Fruit fly (Drosophila melanogaster) whole organism, embryonic: ENCODE results near the gene CG32187.

Experiments used
- ATbp ChIP-seq: fragments of 200-800 bp; sonication (Bioruptor generic); optimal IDR thresholded peaks from 2 replicates; lab custom pipeline; 2017; ENCODE audit warnings: missing biosample characterization, mild to moderate bottlenecking, missing genetic modification characterization, missing genetic modification reagents
- Adf1 ChIP-seq: fragments of 200-800 bp; sonication (Bioruptor generic); IDR thresholded peaks from 2 replicates; pipeline ENCODE4 v1.3.6; 2022; ENCODE audit warnings: missing biosample characterization, missing genetic modification characterization
- B-H2 ChIP-seq: fragments of 200-800 bp; sonication (Bioruptor generic); optimal IDR thresholded peaks from 2 replicates; lab custom pipeline; 2018; ENCODE audit warnings: missing biosample characterization, mild to moderate bottlenecking, missing genetic modification characterization
- CG11456 ChIP-seq: fragments of 200-800 bp; sonication (Bioruptor generic); IDR thresholded peaks from 3 replicates; pipeline ENCODE4 v1.3.6; 2022; ENCODE audit warnings: missing biosample characterization, missing genetic modification characterization
- CG12659 ChIP-seq: fragments of 200-800 bp; sonication (Bioruptor generic); optimal IDR thresholded peaks from 3 replicates; lab custom pipeline; 2017; ENCODE audit warnings: mild to moderate bottlenecking, missing biosample characterization, missing genetic modification reagents, missing genetic modification characterization
- CG14860 ChIP-seq: fragments of 200-800 bp; sonication (Bioruptor generic); IDR thresholded peaks from 3 replicates; pipeline ENCODE4 v1.3.6; 2022; ENCODE audit warnings: missing biosample characterization, missing genetic modification characterization; ENCODE audit not compliant: partially characterized antibody
- CG15514 ChIP-seq: fragments of 200-800 bp; sonication (Bioruptor generic); optimal IDR thresholded peaks from 3 replicates; lab custom pipeline; 2017; ENCODE audit warnings: missing biosample characterization, missing genetic modification characterization, mild to moderate bottlenecking, moderate library complexity, missing genetic modification reagents
- CG15601 ChIP-seq: fragments of 200-800 bp; sonication (Bioruptor generic); optimal IDR thresholded peaks from 3 replicates; lab custom pipeline; 2019; ENCODE audit warnings: missing biosample characterization, mild to moderate bottlenecking, missing genetic modification characterization, moderate library complexity
- CG2889 ChIP-seq: fragments of 200-800 bp; sonication (Bioruptor generic); IDR thresholded peaks from 3 replicates; pipeline ENCODE4 v1.3.6; 2022; ENCODE audit warnings: missing biosample characterization, missing genetic modification characterization
- CG3163 ChIP-seq: fragments of 200-800 bp; sonication (Bioruptor generic); optimal IDR thresholded peaks from 3 replicates; lab custom pipeline; 2016; ENCODE audit warnings: missing biosample characterization, missing genetic modification characterization
- CG32532 ChIP-seq: fragments of 200-800 bp; sonication (Bioruptor generic); IDR thresholded peaks from 2 replicates; pipeline ENCODE4 v1.3.6; 2022; ENCODE audit warnings: missing biosample characterization, missing genetic modification characterization
- CG3281 ChIP-seq: fragments of 200-800 bp; sonication (Bioruptor generic); optimal IDR thresholded peaks from 3 replicates; lab custom pipeline; 2017; ENCODE audit warnings: missing biosample characterization, mild to moderate bottlenecking, missing genetic modification characterization
- CG3407 ChIP-seq: fragments of 200-800 bp; sonication (Bioruptor generic); optimal IDR thresholded peaks from 2 replicates; lab custom pipeline; 2018; ENCODE audit warnings: missing biosample characterization, mild to moderate bottlenecking, missing genetic modification characterization
- CG3847 ChIP-seq: fragments of 200-800 bp; sonication (Bioruptor generic); IDR thresholded peaks from 2 replicates; pipeline ENCODE4 v1.3.6; 2022; ENCODE audit warnings: missing biosample characterization, missing genetic modification characterization
- CG5180 ChIP-seq: fragments of 200-800 bp; sonication (Bioruptor generic); optimal IDR thresholded peaks from 3 replicates; lab custom pipeline; 2017; ENCODE audit warnings: missing biosample characterization, missing genetic modification characterization, mild to moderate bottlenecking, moderate library complexity, missing genetic modification reagents
- CG7357 ChIP-seq: fragments of 200-800 bp; sonication (Bioruptor generic); IDR thresholded peaks from 3 replicates; pipeline ENCODE4 v1.3.6; 2022; ENCODE audit warnings: missing biosample characterization, missing genetic modification characterization
- Dip3 ChIP-seq: fragments of 200-800 bp; sonication (Bioruptor generic); optimal IDR thresholded peaks from 3 replicates; lab custom pipeline; 2016; ENCODE audit warnings: missing biosample characterization, missing genetic modification characterization
- ERR ChIP-seq: fragments of 200-800 bp; sonication (Bioruptor generic); optimal IDR thresholded peaks from 2 replicates; lab custom pipeline; 2016; ENCODE audit warnings: missing biosample characterization, missing genetic modification characterization
- HLH54F ChIP-seq: fragments of 200-800 bp; sonication (Bioruptor generic); optimal IDR thresholded peaks from 3 replicates; lab custom pipeline; 2016; ENCODE audit warnings: missing biosample characterization, missing genetic modification characterization
- HmgD ChIP-seq: fragments of 200-800 bp; sonication (Bioruptor generic); optimal IDR thresholded peaks from 3 replicates; lab custom pipeline; 2016; ENCODE audit warnings: missing biosample characterization, missing genetic modification characterization
- Hmx ChIP-seq: fragments of 200-800 bp; sonication (Bioruptor generic); optimal IDR thresholded peaks from 2 replicates; lab custom pipeline; 2016; ENCODE audit warnings: missing biosample characterization, missing genetic modification characterization
- Hr78 ChIP-seq, 2 experiments: fragments of 200-800 bp in 1 of 2; fragments of >200 bp in 1 of 2; sonication (Bioruptor generic) in 1 of 2; optimal IDR thresholded peaks; 2 replicates each; lab custom pipeline; 2017 to 2019; ENCODE audit warnings: missing biosample characterization in 2 of 2, missing genetic modification characterization in 2 of 2, mild to moderate bottlenecking in 1 of 2, moderate library complexity in 1 of 2
- Lim3 ChIP-seq: fragments of 200-800 bp; sonication (Bioruptor generic); IDR thresholded peaks from 2 replicates; pipeline ENCODE4 v1.3.6; 2022; ENCODE audit warnings: missing biosample characterization, missing genetic modification characterization
- Med ChIP-seq: fragments of 200-800 bp; sonication (Bioruptor generic); peaks from one replicate; lab custom pipeline; 2016; ENCODE audit warnings: missing biosample characterization, missing genetic modification characterization, mild to moderate bottlenecking, inconsistent platforms, moderate library complexity
- Meics ChIP-seq: fragments of 200-800 bp; sonication (Bioruptor generic); optimal IDR thresholded peaks from 2 replicates; lab custom pipeline; 2017; ENCODE audit warnings: missing biosample characterization, mild to moderate bottlenecking, missing genetic modification characterization
- NFAT ChIP-seq: fragments of 200-800 bp; sonication (Bioruptor generic); IDR thresholded peaks from 2 replicates; pipeline ENCODE4 v1.3.6; 2022; ENCODE audit warnings: missing biosample characterization, missing genetic modification characterization
- Optix ChIP-seq: fragments of 200-800 bp; sonication (Bioruptor generic); IDR thresholded peaks from 3 replicates; pipeline ENCODE4 v1.3.6; 2022; ENCODE audit warnings: missing biosample characterization, missing genetic modification characterization
- Pdp1 ChIP-seq, 2 experiments: fragments of 200-800 bp; sonication (Bioruptor generic); optimal IDR thresholded peaks; 3 replicates each; lab custom pipeline; 2016; ENCODE audit warnings: missing biosample characterization in 2 of 2, missing genetic modification characterization in 2 of 2, mild to moderate bottlenecking in 1 of 2, moderate library complexity in 1 of 2
- Rfx ChIP-seq: fragments of 200-800 bp; sonication (Bioruptor generic); IDR thresholded peaks from 2 replicates; pipeline ENCODE4 v1.3.6; 2022; ENCODE audit warnings: missing biosample characterization, missing genetic modification characterization
- Sin3A ChIP-seq: fragments of >200 bp; optimal IDR thresholded peaks from 2 replicates; lab custom pipeline; 2018
- al ChIP-seq: fragments of 200-800 bp; sonication (Bioruptor generic); IDR thresholded peaks from 2 replicates; pipeline ENCODE4 v1.3.6; 2022; ENCODE audit warnings: missing biosample characterization, missing genetic modification characterization
- amos ChIP-seq: fragments of 200-800 bp; sonication (Bioruptor generic); IDR thresholded peaks from 2 replicates; pipeline ENCODE4 v1.3.6; 2022; ENCODE audit warnings: missing biosample characterization, missing genetic modification characterization; ENCODE audit not compliant: partially characterized antibody
- bbx ChIP-seq: fragments of 200-800 bp; sonication (Bioruptor generic); IDR thresholded peaks from 2 replicates; pipeline ENCODE4 v1.3.6; 2022; ENCODE audit warnings: missing biosample characterization, missing genetic modification characterization; ENCODE audit not compliant: partially characterized antibody
- chinmo ChIP-seq: fragments of 200-800 bp; sonication (Bioruptor generic); IDR thresholded peaks from 4 replicates; pipeline ENCODE4 v1.3.6; 2022; ENCODE audit warnings: missing biosample characterization, missing genetic modification characterization; ENCODE audit not compliant: partially characterized antibody
- dysf ChIP-seq: fragments of 200-800 bp; sonication (Bioruptor generic); IDR thresholded peaks from 3 replicates; pipeline ENCODE4 v1.3.6; 2022; ENCODE audit warnings: missing biosample characterization, missing genetic modification characterization
- jumu ChIP-seq: fragments of 200-800 bp; sonication (Bioruptor generic); optimal IDR thresholded peaks from 3 replicates; lab custom pipeline; 2016; ENCODE audit warnings: missing biosample characterization, missing genetic modification characterization
- lab ChIP-seq: fragments of 200-800 bp; sonication (Bioruptor generic); optimal IDR thresholded peaks from 3 replicates; lab custom pipeline; 2017; ENCODE audit warnings: missing biosample characterization, missing genetic modification characterization, mild to moderate bottlenecking, moderate library complexity, missing genetic modification reagents
- lmd ChIP-seq: fragments of 200-800 bp; sonication (Bioruptor generic); IDR thresholded peaks from 2 replicates; pipeline ENCODE4 v1.3.6; 2022; ENCODE audit warnings: missing biosample characterization, missing genetic modification characterization
- oc ChIP-seq: fragments of 200-800 bp; sonication (Bioruptor generic); optimal IDR thresholded peaks from 2 replicates; lab custom pipeline; 2018; ENCODE audit warnings: missing biosample characterization, mild to moderate bottlenecking, missing genetic modification characterization, moderate library complexity
- otp ChIP-seq: fragments of 200-800 bp; sonication (Bioruptor generic); IDR thresholded peaks from 3 replicates; pipeline ENCODE4, ENCODE4 v1.3.6; 2022; ENCODE audit warnings: missing biosample characterization, missing genetic modification characterization
- pho ChIP-seq: fragments of 200-800 bp; sonication (Bioruptor generic); optimal IDR thresholded peaks from 2 replicates; lab custom pipeline; 2016; ENCODE audit warnings: missing biosample characterization, missing genetic modification characterization
- phol ChIP-seq: fragments of 200-800 bp; sonication (Bioruptor generic); optimal IDR thresholded peaks from 3 replicates; lab custom pipeline; 2018; ENCODE audit warnings: missing biosample characterization, mild to moderate bottlenecking, missing genetic modification characterization, moderate library complexity
- prd ChIP-seq, 3 experiments: fragments of >200 bp in 2 of 3; fragments of 200-800 bp in 1 of 3; sonication (Bioruptor generic) in 1 of 3; optimal IDR thresholded peaks in 2 of 3; IDR thresholded peaks in 1 of 3; 2 replicates in 2 of 3; 3 replicates in 1 of 3; pipeline versions ENCODE4 v1.3.6 to Lab custom; 2017 to 2022; ENCODE audit warnings: missing biosample characterization in 1 of 3, missing genetic modification characterization in 1 of 3
- pros ChIP-seq: fragments of 200-800 bp; sonication (Bioruptor generic); optimal IDR thresholded peaks from 3 replicates; lab custom pipeline; 2019; ENCODE audit warnings: missing biosample characterization, mild to moderate bottlenecking, missing genetic modification characterization, moderate library complexity
- sug ChIP-seq: fragments of 200-800 bp; optimal IDR thresholded peaks from 2 replicates; lab custom pipeline; 2019; ENCODE audit warnings: missing biosample characterization, mild to moderate bottlenecking, missing genetic modification characterization, moderate library complexity
- wek ChIP-seq: fragments of 200-800 bp; sonication (Bioruptor generic); optimal IDR thresholded peaks from 3 replicates; lab custom pipeline; 2018; ENCODE audit warnings: missing biosample characterization, mild to moderate bottlenecking, missing genetic modification characterization, moderate library complexity
- wor ChIP-seq: fragments of 200-800 bp; sonication (Bioruptor generic); IDR thresholded peaks from 2 replicates; pipeline ENCODE4 v1.3.6; 2022; ENCODE audit warnings: missing biosample characterization, missing genetic modification characterization
- zen2 ChIP-seq: fragments of 200-800 bp; sonication (Bioruptor generic); IDR thresholded peaks from 3 replicates; pipeline ENCODE4 v1.3.6; 2022; ENCODE audit warnings: missing biosample characterization, missing genetic modification characterization; ENCODE audit not compliant: partially characterized antibody
- zfh2 ChIP-seq: fragments of 200-800 bp; sonication (Bioruptor generic); optimal IDR thresholded peaks from 2 replicates; lab custom pipeline; 2016; ENCODE audit warnings: missing biosample characterization, missing genetic modification characterization

Gene CG32187

dm6 chr3L:17841085-17841606 is 35.0 kb upstream of the CG32187 start, which contains the start of gene CG5577 (continued):
- TF ChIP-seq Optix (GFP tag; lab: Robert Waterston, UW) (no peak), CG32532 (GFP tag; lab: Robert Waterston, UW) (peak; percentile 68), Hr78 (GFP tag; optimal IDR thresholded peaks at IDR 0.05; lab: Kevin White, UChicago) (peak in 1 of 2 experiments; percentile 13), sug (tag; lab: Kevin White, UChicago) (peak; percentile 74), phol (tag; lab: Kevin White, UChicago) (no peak), wor (GFP tag; lab: Robert Waterston, UW) (no peak), amos (GFP tag; lab: Robert Waterston, UW) (peak; percentile 65; the same call in 1 of the 2 replicates), HLH54F (GFP tag; lab: Kevin White, UChicago) (no peak), CG2889 (GFP tag; lab: Robert Waterston, UW) (no peak), Dip3 (no peak), CG3163 (peak; percentile 14), bbx (peak; percentile 52; the same call in 1 of the 2 replicates), Adf1 (GFP tag; lab: Robert Waterston, UW) (peak; percentile 71; the same call in 1 of the 2 replicates), HmgD (GFP tag; lab: Kevin White, UChicago) (no peak), CG14860 (peak; percentile 43; the same call in 1 of the 3 replicates), Rfx (GFP tag; lab: Robert Waterston, UW) (peak; percentile 63), zfh2 (GFP tag; lab: Kevin White, UChicago) (peak; percentile 9), Meics (GFP tag; lab: Kevin White, UChicago) (peak; percentile 40), dysf (0 out of 3 replicates have a peak, but pooled peaks have one; percentile 12), Pdp1 (GFP tag; optimal IDR thresholded peaks at IDR 0.05; lab: Kevin White, UChicago) (no peak), ERR (peak; percentile 31), CG7357 (no peak), otp (GFP tag; lab: Robert Waterston, UW) (0 out of 3 replicates have a peak, but pooled peaks have one; percentile 27), NFAT (no peak), B-H2 (GFP tag; lab: Kevin White, UChicago) (peak; percentile 31), ATbp (GFP tag; lab: Kevin White, UChicago) (no peak), CG5180 (no peak), jumu (GFP tag; lab: Kevin White, UChicago) (no peak), pho (GFP tag; lab: Kevin White, UChicago) (peak; percentile 11), CG3281 (peak; percentile 12), al (no peak), Sin3A (lab: Kevin White, UChicago) (no peak), CG3847 (GFP tag; lab: Robert Waterston, UW) (no peak), CG15601 (tag; lab: Kevin White, UChicago) (no peak), CG3407 (GFP tag; lab: Kevin White, UChicago) (no peak), Lim3 (no peak), chinmo (GFP tag; lab: Robert Waterston, UW) (peak; percentile 86; the same call in 3 of the 4 replicates), lab (GFP tag; lab: Kevin White, UChicago) (peak; percentile 69), pros (GFP tag; lab: Kevin White, UChicago) (peak; percentile 38), Hmx (no peak), CG12659 (no peak), CG11456 (GFP tag; lab: Robert Waterston, UW) (0 out of 3 replicates have a peak, but pooled peaks have one; percentile 21), prd (optimal IDR thresholded peaks at IDR 0.05; lab: Kevin White, UChicago) (no peak), prd (GFP tag; IDR thresholded peaks at IDR 0.05; lab: Robert Waterston, UW) (0 out of 3 replicates have a peak, but pooled peaks have one; percentile 35), lmd (GFP tag; lab: Robert Waterston, UW) (peak; percentile 15; the same call in 1 of the 2 replicates), Med (GFP tag; lab: Kevin White, UChicago) (peak; percentile 93), zen2 (GFP tag; lab: Robert Waterston, UW) (peak; percentile 65), wek (GFP tag; lab: Kevin White, UChicago) (no peak), CG15514 (peak; percentile 56), oc (tag; lab: Kevin White, UChicago) (no peak)
